Worm (Caenorhabditis elegans): Measurements from ENCODE around the gene W06F12.3.

The W06F12.3 gene

ce11 chrIII:13763260-13764112 is 28.7 kb downstream of the W06F12.3 start (continued):
- TF ChIP-seq elt-3 (tag; optimal IDR thresholded peaks at IDR 0.05) (no peak), nhr-19 (GFP tag; conservative IDR thresholded peaks at IDR 0.05) (0 out of 2 replicates have a peak, but pooled peaks have one; percentile 8), sox-4 (tag; optimal IDR thresholded peaks at IDR 0.05) (no peak), hlh-4 (tag; optimal IDR thresholded peaks at IDR 0.05) (no peak), mab-9 (GFP tag; IDR thresholded peaks at IDR 0.05) (no peak), lin-14 (GFP tag; optimal IDR thresholded peaks at IDR 0.05) (peak; percentile 76), jun-1 (tag; optimal IDR thresholded peaks at IDR 0.05) (no peak), ceh-90 (tag; optimal IDR thresholded peaks at IDR 0.05) (no peak), zip-4 (GFP tag; optimal IDR thresholded peaks at IDR 0.05) (no peak), mef-2 (tag; optimal IDR thresholded peaks at IDR 0.05) (no peak), nhr-237 (tag; optimal IDR thresholded peaks at IDR 0.05) (no peak), snu-23 (GFP tag; optimal IDR thresholded peaks at IDR 0.05) (peak; percentile 11), tlp-1 (tag; optimal IDR thresholded peaks at IDR 0.05) (no peak), egl-27 (tag; optimal IDR thresholded peaks at IDR 0.05) (no peak), fkh-4 (tag; optimal IDR thresholded peaks at IDR 0.05; ENCODE audit: borderline replicate concordance) (no peak), efl-1 (optimal IDR thresholded peaks at IDR 0.05) (no peak), efl-1 (GFP tag; optimal IDR thresholded peaks at IDR 0.05 in 1 of 2) (peak in 1 of 2 experiments; percentile 55), efl-3 (GFP tag; optimal IDR thresholded peaks at IDR 0.05) (no peak), nhr-90 (tag; optimal IDR thresholded peaks at IDR 0.05; ENCODE audit: poor library complexity) (no peak), lin-39 (tag; optimal IDR thresholded peaks at IDR 0.05) (no peak), ztf-4 (tag; optimal IDR thresholded peaks at IDR 0.05) (peak; percentile 46), fos-1 (tag; optimal IDR thresholded peaks at IDR 0.05) (no peak), nhr-71 (tag; optimal IDR thresholded peaks at IDR 0.05) (peak; percentile 12), mep-1 (tag; optimal IDR thresholded peaks at IDR 0.05) (no peak), pax-3 (tag; optimal IDR thresholded peaks at IDR 0.05) (no peak), Y116A8C.19 (tag; optimal IDR thresholded peaks at IDR 0.05; ENCODE audit: borderline replicate concordance) (no peak), alr-1 (tag; optimal IDR thresholded peaks at IDR 0.05; ENCODE audit: borderline replicate concordance) (no peak), C34B4.2 (tag; optimal IDR thresholded peaks at IDR 0.05) (no peak), pqm-1 (tag; optimal IDR thresholded peaks at IDR 0.05) (no peak), nhr-76 (tag; optimal IDR thresholded peaks at IDR 0.05) (no peak), blmp-1 (tag; optimal IDR thresholded peaks at IDR 0.05) (peak; percentile 42), ceh-82 (tag; optimal IDR thresholded peaks at IDR 0.05) (peak in 1 of 3 experiments; percentile 17)

ce11 chrIII:13765782-13766181 is 31.0 kb downstream of the W06F12.3 start:
- TF ChIP-seq unc-30 (tag; optimal IDR thresholded peaks at IDR 0.05) (no peak), mef-2 (tag; optimal IDR thresholded peaks at IDR 0.05) (no peak)

ce11 chrIII:13766704-13767323 is 32.0 kb downstream of the W06F12.3 start:
- no peak for TF ChIP-seq sox-4 (tag; optimal IDR thresholded peaks at IDR 0.05)
- no peak for TF ChIP-seq ceh-8 (GFP tag; optimal IDR thresholded peaks at IDR 0.05)
- peak in 3 of 6 experiments; percentile 52 to 70 (median 67) for TF ChIP-seq elt-3 (tag; optimal IDR thresholded peaks at IDR 0.05)
- TF ChIP-seq lin-15B (tag; optimal IDR thresholded peaks at IDR 0.05): no peak
- no peak for TF ChIP-seq unc-62 (GFP tag; optimal IDR thresholded peaks at IDR 0.05)
- TF ChIP-seq mep-1 (tag; optimal IDR thresholded peaks at IDR 0.05): no peak
- TF ChIP-seq vab-15 (tag; optimal IDR thresholded peaks at IDR 0.05): no peak
- TF ChIP-seq egl-27 (tag; optimal IDR thresholded peaks at IDR 0.05): no peak
- no peak for TF ChIP-seq nhr-77 (tag; optimal IDR thresholded peaks at IDR 0.05)
- TF ChIP-seq mdl-1 (tag; optimal IDR thresholded peaks at IDR 0.05): peak in 1 of 2 experiments; percentile 30
- no peak for TF ChIP-seq lin-39 (tag; optimal IDR thresholded peaks at IDR 0.05)
- TF ChIP-seq zag-1 (tag; optimal IDR thresholded peaks at IDR 0.05): no peak
- TF ChIP-seq fos-1 (tag; optimal IDR thresholded peaks at IDR 0.05): no peak
- no peak for TF ChIP-seq jun-1 (tag; optimal IDR thresholded peaks at IDR 0.05)
- no peak for TF ChIP-seq ceh-90 (tag; optimal IDR thresholded peaks at IDR 0.05)
- peak; percentile 65 for TF ChIP-seq blmp-1 (tag; optimal IDR thresholded peaks at IDR 0.05)
- no peak for TF ChIP-seq mab-9 (GFP tag; IDR thresholded peaks at IDR 0.05)
- TF ChIP-seq lin-13 (GFP tag; optimal IDR thresholded peaks at IDR 0.05): peak; percentile 39
- peak; percentile 83 for TF ChIP-seq elt-2 (tag; optimal IDR thresholded peaks at IDR 0.05)
- TF ChIP-seq C34B4.2 (tag; optimal IDR thresholded peaks at IDR 0.05): no peak
- peak in 1 of 3 experiments; percentile 14 for TF ChIP-seq dpl-1 (GFP tag; optimal IDR thresholded peaks at IDR 0.05)
- TF ChIP-seq tbx-2 (tag; optimal IDR thresholded peaks at IDR 0.05): no peak
- peak; percentile 13 for TF ChIP-seq rnt-1 (tag; optimal IDR thresholded peaks at IDR 0.05)
- no peak for TF ChIP-seq unc-98 (GFP tag; IDR thresholded peaks at IDR 0.05)
- peak; percentile 20 for TF ChIP-seq snu-23 (GFP tag; optimal IDR thresholded peaks at IDR 0.05)
